Worm (Caenorhabditis elegans) whole organism, L1 larva: Measurements from ENCODE around the gene decr-1.3.

Experiments
- C04F5.9 ChIP-seq: sonication (generic microtip); optimal IDR thresholded peaks from 2 replicates; lab custom pipeline; 2016; ENCODE audit warnings: missing genetic modification characterization, missing compliant biosample characterization
- C16A3.4 ChIP-seq: fragments of 150-350 bp; optimal IDR thresholded peaks from 2 replicates; lab custom pipeline; 2014; ENCODE audit warnings: missing biosample characterization, missing genetic modification characterization
- F16B12.6 ChIP-seq: fragments of 150-350 bp; optimal IDR thresholded peaks from 2 replicates; lab custom pipeline; 2014; ENCODE audit warnings: missing biosample characterization, missing genetic modification characterization
- Y116A8C.19 ChIP-seq: sonication (generic microtip); optimal IDR thresholded peaks from 2 replicates; lab custom pipeline; 2016; ENCODE audit warnings: missing compliant biosample characterization, missing genetic modification characterization, borderline replicate concordance
- aly-2 ChIP-seq: fragments of 150-350 bp; optimal IDR thresholded peaks from 2 replicates; lab custom pipeline; 2014; ENCODE audit warnings: missing biosample characterization, missing genetic modification characterization
- ceh-8 ChIP-seq: fragments of 200-800 bp; sonication (Bioruptor generic); optimal IDR thresholded peaks from 2 replicates; lab custom pipeline; 2018; ENCODE audit warnings: mild to moderate bottlenecking, missing genetic modification characterization, moderate library complexity, missing compliant biosample characterization
- ceh-82 ChIP-seq, 3 experiments: fragments of 150-350 bp in 1 of 3; sonication (generic microtip) in 2 of 3; optimal IDR thresholded peaks; 2 replicates each; lab custom pipeline; 2014 to 2017; ENCODE audit warnings: missing biosample characterization in 3 of 3, missing genetic modification characterization in 3 of 3
- ceh-88 ChIP-seq: fragments of 200-800 bp; sonication (Bioruptor generic); IDR thresholded peaks from 2 replicates; pipeline ENCODE4 v1.3.6; 2022; ENCODE audit warnings: missing genetic modification characterization, missing compliant biosample characterization
- ceh-90 ChIP-seq: sonication (generic microtip); optimal IDR thresholded peaks from 2 replicates; lab custom pipeline; 2016; ENCODE audit warnings: missing genetic modification characterization, missing compliant biosample characterization
- dpl-1 ChIP-seq, 3 experiments: fragments of 150-350 bp in 2 of 3; sonication (generic microtip) in 1 of 3; optimal IDR thresholded peaks; 2 replicates each; lab custom pipeline; 2014 to 2017; ENCODE audit warnings: missing biosample characterization in 3 of 3, missing genetic modification characterization in 3 of 3, missing genetic modification reagents in 3 of 3
- dsc-1 ChIP-seq: sonication (generic microtip); optimal IDR thresholded peaks from 2 replicates; lab custom pipeline; 2016; ENCODE audit warnings: mild to moderate bottlenecking, missing genetic modification characterization, missing compliant biosample characterization
- efl-3 ChIP-seq: fragments of 200-800 bp; sonication (Bioruptor generic); optimal IDR thresholded peaks from 2 replicates; lab custom pipeline; 2018; ENCODE audit warnings: mild to moderate bottlenecking, missing genetic modification characterization, missing compliant biosample characterization
- egl-13 ChIP-seq: sonication (generic microtip); optimal IDR thresholded peaks from 2 replicates; lab custom pipeline; 2016; ENCODE audit warnings: missing genotype, missing genetic modification reagents, missing genetic modification characterization, missing compliant biosample characterization
- egl-27 ChIP-seq, 2 experiments: fragments of 150-350 bp in 1 of 2; sonication (generic microtip); optimal IDR thresholded peaks; 3 replicates each; lab custom pipeline; 2017 to 2018; ENCODE audit warnings: missing biosample characterization in 2 of 2, missing genetic modification characterization in 2 of 2, missing genetic modification reagents in 2 of 2
- elt-3 ChIP-seq, 6 experiments: fragments of 150-350 bp in 1 of 6; sonication (generic microtip); optimal IDR thresholded peaks; 2 replicates each; lab custom pipeline; 2017 to 2018; ENCODE audit warnings: missing biosample characterization in 6 of 6, missing genetic modification characterization in 6 of 6, inconsistent platforms in 1 of 6
- fkh-8 ChIP-seq: sonication (generic microtip); optimal IDR thresholded peaks from 2 replicates; lab custom pipeline; 2016; ENCODE audit warnings: mild to moderate bottlenecking, missing genetic modification characterization, missing compliant biosample characterization
- hlh-17 ChIP-seq: fragments of 200-800 bp; sonication (Bioruptor generic); optimal IDR thresholded peaks from 2 replicates; lab custom pipeline; 2018; ENCODE audit warnings: missing genetic modification characterization, mild to moderate bottlenecking, missing compliant biosample characterization, moderate library complexity, borderline replicate concordance
- hlh-4 ChIP-seq: sonication (generic microtip); optimal IDR thresholded peaks from 2 replicates; lab custom pipeline; 2016; ENCODE audit warnings: mild to moderate bottlenecking, missing genetic modification characterization, missing compliant biosample characterization
- hpl-2 ChIP-seq: fragments of 150-350 bp; optimal IDR thresholded peaks from 2 replicates; lab custom pipeline; 2014; ENCODE audit warnings: missing biosample characterization, missing genetic modification reagents, missing genetic modification characterization
- irx-1 ChIP-seq: sonication (generic microtip); optimal IDR thresholded peaks from 2 replicates; lab custom pipeline; 2016; ENCODE audit warnings: missing genetic modification characterization, missing compliant biosample characterization
- jun-1 ChIP-seq: fragments of 150-350 bp; optimal IDR thresholded peaks from 2 replicates; lab custom pipeline; 2014; ENCODE audit warnings: missing biosample characterization, missing genetic modification reagents, missing genetic modification characterization
- lin-13 ChIP-seq: fragments of 150-350 bp; optimal IDR thresholded peaks from 2 replicates; lab custom pipeline; 2014; ENCODE audit warnings: missing biosample characterization, missing genetic modification reagents, missing genetic modification characterization
- lin-15B ChIP-seq: fragments of 150-350 bp; sonication (generic microtip); optimal IDR thresholded peaks from 3 replicates; lab custom pipeline; 2014; ENCODE audit warnings: missing biosample characterization, missing genetic modification characterization
- lin-35 ChIP-seq, 2 experiments: fragments of 150-350 bp; optimal IDR thresholded peaks; 2 replicates each; lab custom pipeline; 2014; ENCODE audit warnings: missing biosample characterization in 2 of 2, missing genetic modification characterization in 2 of 2, missing genetic modification reagents in 2 of 2
- lin-39 ChIP-seq: fragments of 150-350 bp; optimal IDR thresholded peaks from 2 replicates; lab custom pipeline; 2014; ENCODE audit warnings: missing biosample characterization, missing genetic modification reagents, missing genetic modification characterization
- lsy-2 ChIP-seq, 2 experiments: fragments of 150-350 bp; optimal IDR thresholded peaks; 2 replicates each; lab custom pipeline; 2014; ENCODE audit warnings: missing biosample characterization in 2 of 2, missing genetic modification characterization in 2 of 2
- mdl-1 ChIP-seq, 2 experiments: fragments of 150-350 bp; optimal IDR thresholded peaks; 2 replicates each; lab custom pipeline; 2014 to 2017; ENCODE audit warnings: missing biosample characterization in 2 of 2, missing genetic modification characterization in 2 of 2, inconsistent platforms in 1 of 2
- mep-1 ChIP-seq: fragments of 150-350 bp; optimal IDR thresholded peaks from 2 replicates; lab custom pipeline; 2014; ENCODE audit warnings: missing biosample characterization, missing genetic modification characterization
- nhr-11 ChIP-seq: fragments of 150-350 bp; optimal IDR thresholded peaks from 2 replicates; lab custom pipeline; 2014; ENCODE audit warnings: missing biosample characterization, missing genetic modification characterization
- nhr-19 ChIP-seq: fragments of 200-800 bp; sonication (Bioruptor generic); conservative IDR thresholded peaks from 2 replicates; pipeline ENCODE4 v1.3.6; 2022; ENCODE audit warnings: missing genetic modification characterization, missing compliant biosample characterization
- nhr-237 ChIP-seq: fragments of 150-350 bp; optimal IDR thresholded peaks from 2 replicates; lab custom pipeline; 2014; ENCODE audit warnings: missing biosample characterization, missing genetic modification characterization
- nhr-71 ChIP-seq: sonication (generic microtip); optimal IDR thresholded peaks from 2 replicates; lab custom pipeline; 2016; ENCODE audit warnings: mild to moderate bottlenecking, missing genetic modification characterization, moderate library complexity, missing compliant biosample characterization
- nhr-77 ChIP-seq: fragments of 150-350 bp; optimal IDR thresholded peaks from 2 replicates; lab custom pipeline; 2014; ENCODE audit warnings: missing biosample characterization, missing genetic modification characterization
- pag-3 ChIP-seq: sonication (generic microtip); optimal IDR thresholded peaks from 2 replicates; lab custom pipeline; 2017; ENCODE audit warnings: missing genetic modification characterization, mild to moderate bottlenecking, missing compliant biosample characterization, antibody characterized with exemption, borderline replicate concordance; ENCODE audit not compliant: insufficient read depth
- pax-3 ChIP-seq: fragments of 200-800 bp; sonication (Bioruptor generic); optimal IDR thresholded peaks from 2 replicates; lab custom pipeline; 2018; ENCODE audit warnings: mild to moderate bottlenecking, missing genetic modification characterization, moderate library complexity, missing compliant biosample characterization
- skn-1 ChIP-seq: fragments of 150-350 bp; optimal IDR thresholded peaks from 2 replicates; lab custom pipeline; 2014; ENCODE audit warnings: missing biosample characterization, missing genetic modification characterization
- snu-23 ChIP-seq: sonication (generic microtip); optimal IDR thresholded peaks from 2 replicates; lab custom pipeline; 2016; ENCODE audit warnings: missing genetic modification characterization, missing compliant biosample characterization
- sox-4 ChIP-seq: sonication (generic microtip); optimal IDR thresholded peaks from 2 replicates; lab custom pipeline; 2016; ENCODE audit warnings: missing genetic modification characterization, missing compliant biosample characterization
- sptf-1 ChIP-seq: fragments of 150-350 bp; optimal IDR thresholded peaks from 2 replicates; lab custom pipeline; 2014; ENCODE audit warnings: missing biosample characterization, missing genetic modification characterization
- sup-37 ChIP-seq: fragments of 200-800 bp; sonication (Bioruptor generic); optimal IDR thresholded peaks from 2 replicates; lab custom pipeline; 2018; ENCODE audit warnings: mild to moderate bottlenecking, missing genetic modification characterization, missing compliant biosample characterization
- unc-62 ChIP-seq: fragments of 150-350 bp; optimal IDR thresholded peaks from 2 replicates; lab custom pipeline; 2014; ENCODE audit warnings: missing biosample characterization, missing genetic modification reagents, missing genetic modification characterization
- unc-86 ChIP-seq: sonication (generic microtip); optimal IDR thresholded peaks from 2 replicates; lab custom pipeline; 2016; ENCODE audit warnings: missing genetic modification characterization, missing compliant biosample characterization
- vab-15 ChIP-seq: sonication (generic microtip); optimal IDR thresholded peaks from 2 replicates; lab custom pipeline; 2017; ENCODE audit warnings: missing genotype, mild to moderate bottlenecking, missing genetic modification characterization, missing compliant biosample characterization
- zag-1 ChIP-seq: fragments of 150-350 bp; optimal IDR thresholded peaks from 2 replicates; lab custom pipeline; 2014; ENCODE audit warnings: missing biosample characterization, missing genetic modification characterization
- ztf-11 ChIP-seq, 2 experiments: sonication (generic microtip); optimal IDR thresholded peaks; 2 replicates each; lab custom pipeline; 2016 to 2017; ENCODE audit warnings: missing genetic modification characterization in 2 of 2, missing biosample characterization in 1 of 2, missing compliant biosample characterization in 1 of 2

Gene decr-1.3

ce11 chrII:8128273-8129039 lies 44.9 kb downstream of the decr-1.3 start (continued):
- peak; percentile 29 for TF ChIP-seq C16A3.4 (tag; lab: Kevin White, UChicago)
- TF ChIP-seq nhr-71 (tag; lab: Kevin White, UChicago) = peak; percentile 93
- no peak for TF ChIP-seq hpl-2 (GFP tag; lab: Kevin White, UChicago)
- peak; percentile 15 for TF ChIP-seq dsc-1
- no peak for TF ChIP-seq hlh-17 (GFP tag; lab: Kevin White, UChicago)
- TF ChIP-seq lin-39 (tag; lab: Kevin White, UChicago) = peak; percentile 56
- TF ChIP-seq pag-3 (tag; lab: Kevin White, UChicago) = peak; percentile 81
- no peak for TF ChIP-seq sptf-1
- no peak; the same call in 1 of the 2 replicates for TF ChIP-seq ceh-88
- peak in 1 of 2 experiments; percentile 80 for TF ChIP-seq mdl-1 (tag; optimal IDR thresholded peaks at IDR 0.05; lab: Kevin White, UChicago)
- no peak for TF ChIP-seq nhr-77 (tag; lab: Kevin White, UChicago)
- peak; percentile 42 for TF ChIP-seq ceh-8 (GFP tag; lab: Kevin White, UChicago)
- peak; percentile 3 for TF ChIP-seq unc-86 (tag; lab: Kevin White, UChicago)
- no peak for TF ChIP-seq egl-27 (tag; optimal IDR thresholded peaks at IDR 0.05; lab: Kevin White, UChicago)
- TF ChIP-seq F16B12.6 = peak; percentile 11
- no peak for TF ChIP-seq sox-4 (tag; lab: Kevin White, UChicago)
- peak; percentile 76 for TF ChIP-seq nhr-19 (GFP tag; lab: Robert Waterston, UW)
- TF ChIP-seq Y116A8C.19 (tag; lab: Kevin White, UChicago) = no peak
- TF ChIP-seq ceh-90 (tag; lab: Kevin White, UChicago) = peak; percentile 30
- TF ChIP-seq efl-3 (GFP tag; lab: Kevin White, UChicago) = no peak
- TF ChIP-seq ztf-11 (tag; optimal IDR thresholded peaks at IDR 0.05; lab: Kevin White, UChicago) = peak in 1 of 2 experiments; percentile 12
- peak; percentile 19 to 75 for TF ChIP-seq lin-35 (GFP tag; optimal IDR thresholded peaks at IDR 0.05; lab: Kevin White, UChicago)
- TF ChIP-seq dpl-1 (GFP tag; optimal IDR thresholded peaks at IDR 0.05; lab: Kevin White, UChicago) = peak; percentile 0 to 53 (median 17)
- TF ChIP-seq mep-1 (tag; lab: Kevin White, UChicago) = peak; percentile 21
- no peak for TF ChIP-seq vab-15 (tag; lab: Kevin White, UChicago)
- TF ChIP-seq pax-3 (tag; lab: Kevin White, UChicago) = peak; percentile 14
- TF ChIP-seq hlh-4 = no peak
- no peak for TF ChIP-seq sup-37 (GFP tag; lab: Kevin White, UChicago)
- TF ChIP-seq lin-15B (tag; lab: Kevin White, UChicago) = peak; percentile 14
- no peak for TF ChIP-seq lin-13 (GFP tag; lab: Kevin White, UChicago)
- no peak for TF ChIP-seq unc-62
- TF ChIP-seq zag-1 = no peak
- peak; percentile 69 to 76 for TF ChIP-seq lsy-2 (tag; optimal IDR thresholded peaks at IDR 0.05; lab: Kevin White, UChicago)
- no peak for TF ChIP-seq nhr-237 (tag; lab: Kevin White, UChicago)
- peak; percentile 30 for TF ChIP-seq nhr-11 (tag; lab: Kevin White, UChicago)
- TF ChIP-seq egl-13 (tag; lab: Kevin White, UChicago) = peak; percentile 46
- TF ChIP-seq ceh-82 (tag; optimal IDR thresholded peaks at IDR 0.05; lab: Kevin White, UChicago) = peak in 2 of 3 experiments; percentile 39 to 41
- TF ChIP-seq elt-3 (tag; optimal IDR thresholded peaks at IDR 0.05; lab: Kevin White, UChicago) = peak in 5 of 6 experiments; percentile 9 to 77 (median 50)
- no peak for TF ChIP-seq C04F5.9
- TF ChIP-seq aly-2 (tag; lab: Kevin White, UChicago) = no peak
- TF ChIP-seq fkh-8 (tag; lab: Kevin White, UChicago) = peak; percentile 15
- TF ChIP-seq skn-1 (tag; lab: Kevin White, UChicago) = peak; percentile 43
- peak; percentile 30 for TF ChIP-seq irx-1 (tag; lab: Kevin White, UChicago)
- peak; percentile 87 for TF ChIP-seq snu-23 (GFP tag; lab: Kevin White, UChicago)
- TF ChIP-seq jun-1 (tag; lab: Kevin White, UChicago) = no peak
